Worm (Caenorhabditis elegans) whole organism, young adult: ENCODE measurements around the gene crp-1.

Source experiments
- F39B2.1 ChIP-seq: fragments of 200-800 bp; sonication (Bioruptor generic); IDR thresholded peaks from 2 replicates; pipeline ENCODE4 v1.3.6; 2022; ENCODE audit warnings: missing genetic modification reagents, missing genetic modification characterization, missing compliant biosample characterization
- ama-1 ChIP-seq, 3 experiments: fragments of 150-350 bp in 1 of 3; sonication (generic microtip) in 2 of 3; optimal IDR thresholded peaks; 2 replicates each; lab custom pipeline; 2014 to 2018; ENCODE audit warnings: missing biosample characterization in 2 of 3, missing genetic modification characterization in 2 of 3, missing genetic modification reagents in 2 of 3
- chd-7 ChIP-seq: sonication (generic microtip); optimal IDR thresholded peaks from 2 replicates; lab custom pipeline; 2016; ENCODE audit warnings: mild to moderate bottlenecking, missing genetic modification characterization, moderate library complexity, missing compliant biosample characterization
- ets-4 ChIP-seq: fragments of 200-800 bp; sonication (Bioruptor generic); optimal IDR thresholded peaks from 2 replicates; lab custom pipeline; 2018; ENCODE audit warnings: mild to moderate bottlenecking, missing genetic modification characterization, missing compliant biosample characterization
- gei-17 ChIP-seq: fragments of 200-800 bp; sonication (Bioruptor generic); optimal IDR thresholded peaks from 2 replicates; lab custom pipeline; 2018; ENCODE audit warnings: mild to moderate bottlenecking, missing genetic modification characterization, missing compliant biosample characterization
- hsf-1 ChIP-seq: fragments of 200-800 bp; sonication (Bioruptor generic); IDR thresholded peaks from 2 replicates; pipeline ENCODE4 v1.3.6; 2022; ENCODE audit warnings: missing genetic modification reagents, missing genetic modification characterization, missing compliant biosample characterization
- nfya-1 ChIP-seq: sonication (generic microtip); optimal IDR thresholded peaks from 2 replicates; lab custom pipeline; 2017; ENCODE audit warnings: antibody characterized with exemption, missing compliant biosample characterization, missing genetic modification characterization, borderline replicate concordance; ENCODE audit not compliant: insufficient read depth
- repo-1 ChIP-seq: sonication (generic microtip); optimal IDR thresholded peaks from 2 replicates; lab custom pipeline; 2017; ENCODE audit warnings: mild to moderate bottlenecking, missing genetic modification characterization, missing compliant biosample characterization
- snpc-3.4 ChIP-seq: sonication (generic microtip); optimal IDR thresholded peaks from 2 replicates; lab custom pipeline; 2017; ENCODE audit warnings: missing genetic modification characterization, mild to moderate bottlenecking, missing compliant biosample characterization, antibody characterized with exemption, moderate library complexity, missing genotype, missing genetic modification reagents

DNA sequence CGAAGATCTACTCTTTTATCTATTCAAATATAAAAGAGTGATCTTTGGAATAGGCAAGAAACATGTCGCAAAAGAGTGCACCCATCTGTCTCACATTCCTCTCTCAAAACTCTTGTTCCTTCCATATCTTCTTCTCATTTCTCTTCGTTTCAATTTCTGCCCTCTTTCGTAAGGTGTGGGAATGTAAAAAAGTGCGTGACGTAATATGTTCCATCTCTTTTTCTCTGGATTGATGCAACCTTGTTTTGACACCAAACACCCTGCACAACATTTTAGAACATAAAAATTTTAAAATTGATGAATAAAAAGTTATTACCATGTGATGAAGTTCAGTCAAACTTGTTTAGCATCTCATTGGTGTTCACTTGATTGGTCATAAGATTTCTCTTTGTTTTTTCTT is 11.3 kb upstream of the crp-1 start:
- TF ChIP-seq hsf-1 (GFP tag; lab: Robert Waterston, UW) (no peak), F39B2.1 (GFP tag; lab: Robert Waterston, UW) (no peak), gei-17 (GFP tag; lab: Kevin White, UChicago) (no peak), ama-1 (optimal IDR thresholded peaks at IDR 0.05; lab: Kevin White, UChicago) (no peak), ama-1 (GFP tag; optimal IDR thresholded peaks at IDR 0.05; lab: Kevin White, UChicago) (no peak), snpc-3.4 (tag; lab: Kevin White, UChicago) (no peak), repo-1 (no peak), chd-7 (tag; lab: Kevin White, UChicago) (no peak), nfya-1 (tag; lab: Kevin White, UChicago) (no peak), ets-4 (GFP tag; lab: Kevin White, UChicago) (no peak)
